Worm (Caenorhabditis elegans): ENCODE data around the gene Y37E11B.1.

DNA sequence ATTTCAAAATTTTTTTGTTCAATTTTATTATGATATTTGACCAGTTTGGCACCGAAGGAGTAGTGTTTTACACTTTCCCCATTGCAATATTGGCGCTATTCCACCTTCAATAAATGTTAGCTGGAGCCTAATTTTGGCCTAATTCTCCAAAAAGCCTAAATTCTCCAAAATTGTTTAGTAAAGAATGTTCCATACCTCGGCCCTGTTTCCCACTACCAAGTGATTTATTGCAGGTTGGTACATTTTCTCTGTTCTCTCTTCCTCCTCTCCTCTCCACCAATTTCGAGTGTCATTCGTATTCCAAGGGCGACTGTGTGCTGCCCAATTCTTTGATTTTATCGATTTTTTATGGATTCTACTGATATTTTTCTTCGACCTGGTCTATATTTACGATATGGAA, 1.3 kb upstream of the Y37E11B.1 start, which contains the start of gene Y37E11B.2:
- TF ChIP-seq W03F9.2 (tag; optimal IDR thresholded peaks at IDR 0.05) = no peak
- TF ChIP-seq dao-5 (tag; optimal IDR thresholded peaks at IDR 0.05) = no peak

Measured in whole organism, L4/young adult.